Fruit fly (Drosophila melanogaster): Measurements from ENCODE around the gene grp.

The grp gene

DNA sequence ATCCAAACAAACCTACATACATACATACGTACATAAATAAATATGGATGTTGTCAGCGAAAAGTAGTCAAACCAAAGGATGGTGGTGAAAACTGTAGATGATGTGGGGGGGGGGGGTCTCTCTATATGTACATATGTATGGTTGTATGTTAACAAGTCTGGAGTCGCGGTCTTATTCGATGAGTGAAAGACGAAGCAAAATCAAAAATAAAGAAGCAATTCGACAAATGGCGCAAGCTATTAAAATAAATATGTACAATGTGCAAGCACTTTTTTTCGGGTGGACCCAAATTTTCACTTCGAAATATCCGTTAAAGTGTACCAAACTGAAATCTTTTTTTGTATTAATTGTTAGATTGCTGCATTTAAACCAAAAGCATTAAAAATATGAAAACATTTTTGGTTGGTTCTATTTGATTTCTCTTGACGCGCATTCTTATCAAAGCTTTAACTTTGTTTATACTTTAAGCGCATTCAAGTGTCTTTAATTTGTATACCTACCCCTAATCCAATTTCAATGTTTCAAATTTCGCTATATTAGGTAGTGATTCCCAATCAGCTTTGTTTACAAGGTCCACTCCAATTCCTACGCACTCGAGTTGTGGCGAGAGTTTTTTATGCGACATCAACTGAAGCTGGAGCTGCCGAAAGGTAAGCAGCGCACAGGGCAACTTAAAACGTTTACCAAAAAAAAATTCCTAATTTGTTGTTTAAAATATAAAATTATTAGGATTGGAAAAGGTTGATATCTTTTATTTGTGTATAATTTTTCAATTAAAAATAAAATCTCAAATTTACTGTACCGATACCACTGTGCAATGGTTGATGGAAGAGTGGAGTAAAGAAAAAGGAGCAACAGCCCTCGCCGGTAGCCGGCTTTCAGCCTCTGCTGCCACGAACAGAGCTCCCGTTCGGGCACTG lies 4.4 kb downstream of the grp start, which contains the start of gene CG31807 (continued):
- TF ChIP-seq lbe (GFP tag; optimal IDR thresholded peaks at IDR 0.05) = peak; percentile 76
- no peak for TF ChIP-seq p53 (GFP tag; optimal IDR thresholded peaks at IDR 0.05)
- peak; percentile 90 for TF ChIP-seq Sox102F (GFP tag; optimal IDR thresholded peaks at IDR 0.05)
- TF ChIP-seq nerfin-2 (GFP tag; IDR thresholded peaks at IDR 0.05; ENCODE audit: partially characterized antibody) = no peak
- peak; percentile 43 for TF ChIP-seq onecut (GFP tag; IDR thresholded peaks at IDR 0.05)
- TF ChIP-seq Hey (tag; optimal IDR thresholded peaks at IDR 0.05) = no peak
- peak; percentile 28; the same call in 1 of the 3 replicates for TF ChIP-seq CG11695 (GFP tag; IDR thresholded peaks at IDR 0.05)
- TF ChIP-seq CG16813 (GFP tag; IDR thresholded peaks at IDR 0.05; ENCODE audit: partially characterized antibody) = no peak
- no peak for TF ChIP-seq Dll (GFP tag; IDR thresholded peaks at IDR 0.05; ENCODE audit: partially characterized antibody)
- no peak for TF ChIP-seq Sin3A (optimal IDR thresholded peaks at IDR 0.05)
- no peak for TF ChIP-seq CG6175 (GFP tag; IDR thresholded peaks at IDR 0.05)
- TF ChIP-seq fd64A (GFP tag; optimal IDR thresholded peaks at IDR 0.05) = no peak
- TF ChIP-seq Sox100B (GFP tag; optimal IDR thresholded peaks at IDR 0.05) = peak; percentile 70
- no peak for TF ChIP-seq h (optimal IDR thresholded peaks at IDR 0.05)
- TF ChIP-seq gem (tag; optimal IDR thresholded peaks at IDR 0.05) = peak; percentile 90
- TF ChIP-seq Bteb2 (GFP tag; optimal IDR thresholded peaks at IDR 0.05) = peak; percentile 65
- TF ChIP-seq PHDP (tag; optimal IDR thresholded peaks at IDR 0.05) = peak; percentile 87
- no peak for TF ChIP-seq tup (GFP tag; optimal IDR thresholded peaks at IDR 0.05)
- TF ChIP-seq grau (tag; optimal IDR thresholded peaks at IDR 0.05) = peak; percentile 84
- no peak for TF ChIP-seq CG7987 (GFP tag; optimal IDR thresholded peaks at IDR 0.05)
- peak; percentile 13 for TF ChIP-seq mirr (GFP tag; optimal IDR thresholded peaks at IDR 0.05)
- no peak for TF ChIP-seq Ravus (GFP tag; IDR thresholded peaks at IDR 0.05)
- peak; percentile 42 for TF ChIP-seq pum (GFP tag; optimal IDR thresholded peaks at IDR 0.05)
- peak; percentile 41 for TF ChIP-seq CG13894 (tag; optimal IDR thresholded peaks at IDR 0.05)
- peak; percentile 68 for TF ChIP-seq CG8089 (GFP tag; optimal IDR thresholded peaks at IDR 0.05)
- TF ChIP-seq CG1603 (tag; optimal IDR thresholded peaks at IDR 0.05) = peak; percentile 44
- TF ChIP-seq disco-r (GFP tag; optimal IDR thresholded peaks at IDR 0.05) = peak; percentile 70
- TF ChIP-seq kah (GFP tag; optimal IDR thresholded peaks at IDR 0.05) = peak; percentile 30
- TF ChIP-seq wek (GFP tag; optimal IDR thresholded peaks at IDR 0.05) = no peak
- no peak for TF ChIP-seq kay (GFP tag; optimal IDR thresholded peaks at IDR 0.05)
- TF ChIP-seq twi (tag; optimal IDR thresholded peaks at IDR 0.05) = peak; percentile 51
- TF ChIP-seq pan (optimal IDR thresholded peaks at IDR 0.05) = no peak
- TF ChIP-seq pan (GFP tag; optimal IDR thresholded peaks at IDR 0.05 in 1 of 2, IDR thresholded peaks at IDR 0.05 in 1 of 2) = peak in 1 of 2 experiments; percentile 44
- peak; percentile 71 for TF ChIP-seq chm (GFP tag; IDR thresholded peaks at IDR 0.05)
- peak; percentile 34 for TF ChIP-seq Hr3 (GFP tag; optimal IDR thresholded peaks at IDR 0.05)
- 0 out of 2 replicates have a peak, but pooled peaks have one; percentile 14 for TF ChIP-seq NFAT (GFP tag; IDR thresholded peaks at IDR 0.05)
- TF ChIP-seq Spps (tag; optimal IDR thresholded peaks at IDR 0.05) = no peak
- TF ChIP-seq CG15696 (tag; optimal IDR thresholded peaks at IDR 0.05) = no peak
- peak; percentile 70; the same call in 1 of the 2 replicates for TF ChIP-seq CG6689 (GFP tag; IDR thresholded peaks at IDR 0.05)
- TF ChIP-seq HLH3B (GFP tag; IDR thresholded peaks at IDR 0.05) = peak; percentile 41; the same call in 1 of the 2 replicates
- no peak for TF ChIP-seq Dip2 (GFP tag; IDR thresholded peaks at IDR 0.05)
- TF ChIP-seq eve (GFP tag; optimal IDR thresholded peaks at IDR 0.05) = peak in 1 of 2 experiments; percentile 88
- peak; percentile 25; the same call in 1 of the 2 replicates for TF ChIP-seq wor (GFP tag; IDR thresholded peaks at IDR 0.05)
- no peak for TF ChIP-seq fd102C (GFP tag; optimal IDR thresholded peaks at IDR 0.05)
- TF ChIP-seq ato (GFP tag; IDR thresholded peaks at IDR 0.05; ENCODE audit: partially characterized antibody) = no peak
- TF ChIP-seq CG17186 (GFP tag; optimal IDR thresholded peaks at IDR 0.05) = no peak
- peak; percentile 34 for TF ChIP-seq slp2 (GFP tag; optimal IDR thresholded peaks at IDR 0.05)
- TF ChIP-seq Sry-β (GFP tag; optimal IDR thresholded peaks at IDR 0.05) = peak; percentile 3
- TF ChIP-seq dm (GFP tag; optimal IDR thresholded peaks at IDR 0.05) = peak; percentile 56
